Worm (Caenorhabditis elegans) whole organism, L4 larva: ENCODE measurements around the gene orc-4.

ENCODE experiments used
- D1046.2 ChIP-seq: fragments of 200-800 bp; sonication (Bioruptor generic); IDR thresholded peaks from 2 replicates; pipeline ENCODE4 v1.3.6; 2022; ENCODE audit warnings: missing genetic modification characterization, missing compliant biosample characterization
- F10B5.3 ChIP-seq: sonication (generic microtip); optimal IDR thresholded peaks from 2 replicates; lab custom pipeline; 2016; ENCODE audit warnings: mild to moderate bottlenecking, missing genetic modification characterization, missing compliant biosample characterization
- F26F4.8 ChIP-seq: fragments of 200-800 bp; sonication (Bioruptor generic); conservative IDR thresholded peaks from 2 replicates; pipeline ENCODE4 v1.3.6; 2022; ENCODE audit warnings: missing genetic modification characterization, missing compliant biosample characterization
- R02D3.7 ChIP-seq: fragments of 150-350 bp; sonication (generic microtip); optimal IDR thresholded peaks from 3 replicates; lab custom pipeline; 2014; ENCODE audit warnings: missing biosample characterization, missing genetic modification characterization
- T26A8.4 ChIP-seq: fragments of 200-800 bp; sonication (Bioruptor generic); IDR thresholded peaks from 2 replicates; pipeline ENCODE4 v1.3.6; 2022; ENCODE audit warnings: missing genetic modification characterization, missing compliant biosample characterization
- ZK546.5 ChIP-seq, 2 experiments: sonication (generic microtip); optimal IDR thresholded peaks; 2 replicates each; lab custom pipeline; 2017; ENCODE audit warnings: missing biosample characterization in 2 of 2, missing genetic modification characterization in 2 of 2
- aha-1 ChIP-seq: fragments of 150-350 bp; peaks from one replicate; lab custom pipeline; 2014; ENCODE audit warnings: missing biosample characterization, missing genetic modification characterization
- ama-1 ChIP-seq: fragments of 150-350 bp; optimal IDR thresholded peaks from 2 replicates; lab custom pipeline; 2014; ENCODE audit warnings: inconsistent platforms, mixed read lengths
- attf-4 ChIP-seq: sonication (generic microtip); optimal IDR thresholded peaks from 3 replicates; lab custom pipeline; 2017; ENCODE audit warnings: missing biosample characterization, missing genetic modification characterization
- daf-12 ChIP-seq: fragments of 150-350 bp; optimal IDR thresholded peaks from 2 replicates; lab custom pipeline; 2014; ENCODE audit warnings: missing biosample characterization, missing genetic modification reagents, missing genetic modification characterization
- daf-16 ChIP-seq, 3 experiments: sonication (generic microtip); optimal IDR thresholded peaks; 2 replicates each; lab custom pipeline; 2016 to 2017; ENCODE audit warnings: missing genetic modification characterization in 3 of 3, missing genetic modification reagents in 3 of 3, mild to moderate bottlenecking in 2 of 3, missing compliant biosample characterization in 2 of 3, missing biosample characterization in 1 of 3, moderate library complexity in 1 of 3
- dmd-6 ChIP-seq: fragments of 200-800 bp; sonication (Bioruptor generic); IDR thresholded peaks from 2 replicates; pipeline ENCODE4 v1.3.6; 2022; ENCODE audit warnings: missing genetic modification reagents, missing genetic modification characterization, missing compliant biosample characterization
- dmd-8 ChIP-seq: fragments of 200-800 bp; sonication (Bioruptor generic); IDR thresholded peaks from 2 replicates; pipeline ENCODE4 v1.3.6; 2022; ENCODE audit warnings: missing genetic modification characterization, missing compliant biosample characterization
- dpl-1 ChIP-seq: fragments of 150-350 bp; optimal IDR thresholded peaks from 2 replicates; lab custom pipeline; 2014; ENCODE audit warnings: missing biosample characterization, missing genetic modification reagents, missing genetic modification characterization
- dve-1 ChIP-seq: sonication (generic microtip); optimal IDR thresholded peaks from 2 replicates; lab custom pipeline; 2017; ENCODE audit warnings: antibody characterized with exemption, mild to moderate bottlenecking, missing genetic modification characterization, missing compliant biosample characterization; ENCODE audit not compliant: insufficient read depth
- egl-27 ChIP-seq: sonication (generic microtip); optimal IDR thresholded peaks from 3 replicates; lab custom pipeline; 2017; ENCODE audit warnings: missing biosample characterization, missing genetic modification reagents, missing genetic modification characterization
- fos-1 ChIP-seq: fragments of 150-350 bp; optimal IDR thresholded peaks from 2 replicates; lab custom pipeline; 2014; ENCODE audit warnings: missing biosample characterization, missing genetic modification characterization
- hif-1 ChIP-seq, 2 experiments: sonication (generic microtip); optimal IDR thresholded peaks; 2 replicates each; lab custom pipeline; 2016 to 2017; ENCODE audit warnings: missing compliant biosample characterization in 2 of 2, missing genetic modification characterization in 2 of 2, missing genetic modification reagents in 2 of 2, missing genotype in 2 of 2, mild to moderate bottlenecking in 1 of 2
- hlh-11 ChIP-seq: fragments of 200-800 bp; sonication (Bioruptor generic); optimal IDR thresholded peaks from 2 replicates; lab custom pipeline; 2018; ENCODE audit warnings: mild to moderate bottlenecking, missing genetic modification characterization, missing compliant biosample characterization
- hmg-1.1 ChIP-seq: fragments of 200-800 bp; sonication (Bioruptor generic); IDR thresholded peaks from 2 replicates; pipeline ENCODE4 v1.3.6; 2022; ENCODE audit warnings: missing genetic modification reagents, missing genetic modification characterization, missing compliant biosample characterization
- lin-1 ChIP-seq: fragments of 200-800 bp; sonication (Bioruptor generic); IDR thresholded peaks from 2 replicates; pipeline ENCODE4 v1.3.6; 2022; ENCODE audit warnings: missing genetic modification reagents, missing genetic modification characterization, missing compliant biosample characterization
- lin-29 ChIP-seq: fragments of 200-800 bp; sonication (Bioruptor generic); IDR thresholded peaks from 2 replicates; pipeline ENCODE4 v1.3.6; 2022; ENCODE audit warnings: missing genetic modification reagents, missing genetic modification characterization, missing compliant biosample characterization
- lin-38 ChIP-seq: fragments of 200-800 bp; sonication (Bioruptor generic); IDR thresholded peaks from 2 replicates; pipeline ENCODE4 v1.3.6; 2022; ENCODE audit warnings: missing genetic modification reagents, missing genetic modification characterization, missing compliant biosample characterization
- lsy-2 ChIP-seq, 2 experiments: fragments of 150-350 bp in 1 of 2; sonication (generic microtip) in 1 of 2; optimal IDR thresholded peaks; 2 replicates each; lab custom pipeline; 2014 to 2017; ENCODE audit warnings: missing biosample characterization in 2 of 2, missing genetic modification characterization in 2 of 2
- madf-9 ChIP-seq: fragments of 200-800 bp; sonication (Bioruptor generic); conservative IDR thresholded peaks from 2 replicates; pipeline ENCODE4 v1.3.6; 2022; ENCODE audit warnings: missing genetic modification reagents, missing genetic modification characterization, missing compliant biosample characterization
- mdl-1 ChIP-seq, 2 experiments: fragments of 150-350 bp in 1 of 2; sonication (generic microtip) in 1 of 2; optimal IDR thresholded peaks; 2 replicates each; lab custom pipeline; 2014 to 2017; ENCODE audit warnings: missing biosample characterization in 2 of 2, missing genetic modification characterization in 2 of 2
- mep-1 ChIP-seq: fragments of 150-350 bp; sonication (generic microtip); optimal IDR thresholded peaks from 3 replicates; lab custom pipeline; 2014; ENCODE audit warnings: missing biosample characterization, missing genetic modification characterization
- mes-2 ChIP-seq: sonication (generic microtip); optimal IDR thresholded peaks from 2 replicates; lab custom pipeline; 2016; ENCODE audit warnings: missing genotype, mild to moderate bottlenecking, missing genetic modification characterization, missing compliant biosample characterization; ENCODE audit not compliant: poor library complexity, severe bottlenecking
- nhr-11 ChIP-seq: fragments of 150-350 bp; optimal IDR thresholded peaks from 2 replicates; lab custom pipeline; 2014; ENCODE audit warnings: missing biosample characterization, missing genetic modification characterization
- nhr-25 ChIP-seq: sonication (generic microtip); optimal IDR thresholded peaks from 2 replicates; lab custom pipeline; 2017; ENCODE audit warnings: missing genetic modification characterization, mild to moderate bottlenecking, missing compliant biosample characterization, antibody characterized with exemption, moderate library complexity, borderline replicate concordance; ENCODE audit not compliant: insufficient read depth
- nhr-28 ChIP-seq: fragments of 150-350 bp; optimal IDR thresholded peaks from 2 replicates; lab custom pipeline; 2014; ENCODE audit warnings: missing biosample characterization, missing genetic modification characterization
- nhr-77 ChIP-seq: fragments of 150-350 bp; optimal IDR thresholded peaks from 2 replicates; lab custom pipeline; 2014; ENCODE audit warnings: missing biosample characterization, missing genetic modification characterization
- pha-4 ChIP-seq, 2 experiments: fragments of 150-350 bp in 1 of 2; fragments of 200-800 bp in 1 of 2; sonication (Bioruptor generic) in 1 of 2; IDR thresholded peaks in 1 of 2; optimal IDR thresholded peaks in 1 of 2; 2 replicates each; pipeline versions ENCODE4 v1.3.6 to Lab custom; 2014 to 2022; ENCODE audit warnings: missing genetic modification characterization in 2 of 2, missing genetic modification reagents in 2 of 2, missing biosample characterization in 1 of 2, missing compliant biosample characterization in 1 of 2
- rbr-2 ChIP-seq: sonication (generic microtip); optimal IDR thresholded peaks from 2 replicates; lab custom pipeline; 2016; ENCODE audit warnings: missing genotype, missing genetic modification characterization, missing compliant biosample characterization
- sdz-12 ChIP-seq: fragments of 200-800 bp; sonication (Bioruptor generic); optimal IDR thresholded peaks from 2 replicates; lab custom pipeline; 2018; ENCODE audit warnings: mild to moderate bottlenecking, missing genetic modification characterization, missing compliant biosample characterization
- snpc-4 ChIP-seq: fragments of 150-350 bp; optimal IDR thresholded peaks from 2 replicates; lab custom pipeline; 2014; ENCODE audit warnings: missing biosample characterization, missing genetic modification characterization
- spr-3 ChIP-seq: fragments of 200-800 bp; sonication (Bioruptor generic); optimal IDR thresholded peaks from 2 replicates; lab custom pipeline; 2018; ENCODE audit warnings: mild to moderate bottlenecking, missing genetic modification characterization, missing compliant biosample characterization
- unc-62 ChIP-seq, 3 experiments: fragments of 150-350 bp in 1 of 3; sonication (generic microtip); optimal IDR thresholded peaks in 2 of 3; peaks in 1 of 3; 1 replicate in 1 of 3; 2 replicates in 2 of 3; lab custom pipeline; 2014 to 2017; ENCODE audit warnings: missing biosample characterization in 3 of 3, missing genetic modification characterization in 3 of 3, missing genetic modification reagents in 3 of 3, missing genotype in 1 of 3
- vab-7 ChIP-seq: fragments of 200-800 bp; sonication (Bioruptor generic); IDR thresholded peaks from 2 replicates; pipeline ENCODE4 v1.3.6; 2022; ENCODE audit warnings: missing genetic modification reagents, missing genetic modification characterization, missing compliant biosample characterization
- zag-1 ChIP-seq: fragments of 150-350 bp; optimal IDR thresholded peaks from 2 replicates; lab custom pipeline; 2014; ENCODE audit warnings: missing biosample characterization, missing genetic modification characterization
- zfp-2 ChIP-seq: sonication (generic microtip); optimal IDR thresholded peaks from 2 replicates; lab custom pipeline; 2016; ENCODE audit warnings: mild to moderate bottlenecking, missing genetic modification characterization, missing compliant biosample characterization
- zip-2 ChIP-seq: fragments of 150-350 bp; optimal IDR thresholded peaks from 2 replicates; lab custom pipeline; 2014; ENCODE audit warnings: missing biosample characterization, missing genetic modification characterization
- ztf-7 ChIP-seq: fragments of 150-350 bp; optimal IDR thresholded peaks from 2 replicates; lab custom pipeline; 2014; ENCODE audit warnings: missing biosample characterization, missing genetic modification characterization

Gene orc-4

DNA sequence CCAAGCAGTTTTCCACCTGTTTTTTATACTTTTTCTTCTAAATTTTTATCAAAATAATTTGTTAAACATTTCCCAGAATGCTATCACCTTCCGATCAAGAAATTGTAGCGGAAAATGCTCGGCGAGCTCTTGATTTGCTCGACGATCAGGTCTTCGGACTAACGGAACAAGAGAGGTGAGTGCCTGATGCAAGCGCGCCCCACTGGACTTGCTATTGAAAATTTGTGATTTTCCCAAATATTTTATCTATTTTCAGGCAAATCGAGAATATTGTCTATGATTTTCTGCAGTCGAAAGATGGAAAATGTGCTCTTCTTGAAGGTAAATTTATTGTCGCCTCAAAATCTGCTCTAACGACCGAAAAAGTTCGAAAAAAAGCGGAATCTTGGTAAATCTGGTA, at the start of gene orc-4:
orc-4 (plus strand) TSS at position 77 of the 400 bp plus-strand sequence.
- peak; percentile 84 for TF ChIP-seq lin-38 (GFP tag; lab: Robert Waterston, UW)
- peak in 1 of 2 experiments; percentile 16 for TF ChIP-seq lsy-2 (tag; optimal IDR thresholded peaks at IDR 0.05; lab: Kevin White, UChicago)
- TF ChIP-seq lin-29 (GFP tag; lab: Robert Waterston, UW): no peak
- no peak for TF ChIP-seq ama-1 (lab: Kevin White, UChicago)
- no peak for TF ChIP-seq nhr-77 (tag; lab: Kevin White, UChicago)
- TF ChIP-seq daf-16 (GFP tag; optimal IDR thresholded peaks at IDR 0.05; lab: Kevin White, UChicago): no peak
- TF ChIP-seq daf-16 (tag; optimal IDR thresholded peaks at IDR 0.05; lab: Kevin White, UChicago): peak; percentile 16
- TF ChIP-seq daf-12: no peak
- TF ChIP-seq mes-2 (tag; lab: Kevin White, UChicago): peak; percentile 37
- no peak for TF ChIP-seq hlh-11 (tag; lab: Kevin White, UChicago)

DNA sequence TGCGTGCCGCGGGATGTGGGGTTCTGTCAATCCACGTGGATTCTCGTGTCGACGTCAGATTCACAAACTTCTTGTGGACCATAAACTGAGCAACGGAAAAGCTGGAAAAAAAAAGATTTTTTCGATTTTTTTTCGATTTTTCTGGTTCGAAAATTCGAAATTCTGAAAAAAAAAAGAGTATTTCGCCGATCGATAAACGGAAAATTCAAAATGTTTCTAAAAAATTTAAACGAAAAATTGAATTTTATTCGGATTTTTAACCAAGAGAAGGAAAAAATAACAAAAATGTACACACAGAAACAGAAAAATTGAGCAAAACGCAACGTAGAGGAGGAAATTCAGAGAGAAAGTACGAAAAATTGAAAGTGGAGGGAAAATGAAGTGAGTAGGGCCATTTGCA, 49.6 kb upstream of the orc-4 start, which contains the start of gene Y39A1A.3:
Y39A1A.3 (minus strand) TSS at position 101 of the 400 bp plus-strand sequence.
- TF ChIP-seq mep-1 (tag; lab: Kevin White, UChicago) (peak; percentile 6), daf-16 (GFP tag; optimal IDR thresholded peaks at IDR 0.05; lab: Kevin White, UChicago) (no peak), daf-16 (tag; optimal IDR thresholded peaks at IDR 0.05; lab: Kevin White, UChicago) (no peak), nhr-77 (tag; lab: Kevin White, UChicago) (no peak), R02D3.7 (tag; lab: Kevin White, UChicago) (no peak), ama-1 (lab: Kevin White, UChicago) (peak; percentile 53)

DNA sequence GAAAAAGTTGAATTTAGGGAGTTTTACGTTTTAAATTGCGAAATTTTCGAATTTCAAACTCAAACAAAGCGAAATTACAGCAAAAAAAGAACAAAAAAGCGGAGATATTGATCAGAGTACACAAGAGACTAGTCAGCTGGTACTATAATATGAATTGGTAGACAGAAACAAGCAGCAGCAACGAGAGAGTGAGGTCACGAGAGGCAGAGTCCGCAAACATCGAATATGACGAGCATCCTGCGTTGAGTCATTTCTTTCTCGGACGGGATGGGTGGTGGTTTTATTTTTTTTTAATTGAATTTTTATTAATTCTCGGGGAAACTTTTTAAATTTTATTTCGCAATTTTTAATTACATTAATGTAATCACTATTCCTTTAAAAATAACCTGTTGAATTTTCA, 46.3 kb upstream of the orc-4 start:
- TF ChIP-seq snpc-4 (tag; lab: Kevin White, UChicago) (no peak), madf-9 (GFP tag; lab: Robert Waterston, UW) (0 out of 2 replicates have a peak, but pooled peaks have one; percentile 32), F10B5.3 (no peak), dmd-8 (GFP tag; lab: Robert Waterston, UW) (no peak), hif-1 (tag; optimal IDR thresholded peaks at IDR 0.05; lab: Kevin White, UChicago) (peak in 1 of 2 experiments; percentile 44), aha-1 (tag; lab: Kevin White, UChicago) (peak; percentile 94), fos-1 (no peak), hlh-11 (tag; lab: Kevin White, UChicago) (peak; percentile 94), zfp-2 (no peak), unc-62 (GFP tag; optimal IDR thresholded peaks at IDR 0.05 in 1 of 2; lab: Kevin White, UChicago) (peak in 1 of 2 experiments; percentile 78), unc-62 (tag; optimal IDR thresholded peaks at IDR 0.05; lab: Kevin White, UChicago) (no peak), rbr-2 (tag; lab: Kevin White, UChicago) (peak; percentile 54), mdl-1 (tag; optimal IDR thresholded peaks at IDR 0.05; lab: Kevin White, UChicago) (peak in 1 of 2 experiments; percentile 50), pha-4 (GFP tag; IDR thresholded peaks at IDR 0.05; lab: Robert Waterston, UW) (0 out of 2 replicates have a peak, but pooled peaks have one; percentile 52), pha-4 (tag; optimal IDR thresholded peaks at IDR 0.05; lab: Kevin White, UChicago) (peak; percentile 96), attf-4 (tag; lab: Kevin White, UChicago) (no peak), dve-1 (tag; lab: Kevin White, UChicago) (peak; percentile 80), egl-27 (tag; lab: Kevin White, UChicago) (no peak), lin-29 (GFP tag; lab: Robert Waterston, UW) (no peak), dpl-1 (peak; percentile 70), vab-7 (GFP tag; lab: Robert Waterston, UW) (no peak), D1046.2 (GFP tag; lab: Robert Waterston, UW) (no peak), zip-2 (tag; lab: Kevin White, UChicago) (no peak), zag-1 (tag; lab: Kevin White, UChicago) (no peak), ztf-7 (tag; lab: Kevin White, UChicago) (peak; percentile 13), nhr-77 (tag; lab: Kevin White, UChicago) (peak; percentile 14), nhr-11 (tag; lab: Kevin White, UChicago) (peak; percentile 40), ZK546.5 (tag; optimal IDR thresholded peaks at IDR 0.05; lab: Kevin White, UChicago) (no peak), nhr-25 (no peak), spr-3 (GFP tag; lab: Kevin White, UChicago) (no peak), nhr-28 (peak; percentile 80), dmd-6 (GFP tag; lab: Robert Waterston, UW) (peak; percentile 52; the same call in 1 of the 2 replicates), mep-1 (tag; lab: Kevin White, UChicago) (peak; percentile 76), daf-16 (GFP tag; optimal IDR thresholded peaks at IDR 0.05; lab: Kevin White, UChicago) (no peak), daf-16 (tag; optimal IDR thresholded peaks at IDR 0.05; lab: Kevin White, UChicago) (peak; percentile 70), lin-38 (GFP tag; lab: Robert Waterston, UW) (peak; percentile 62), T26A8.4 (peak; percentile 55; the same call in 1 of the 2 replicates), F26F4.8 (no peak), sdz-12 (GFP tag; lab: Kevin White, UChicago) (no peak), lin-1 (GFP tag; lab: Robert Waterston, UW) (no peak), hmg-1.1 (GFP tag; lab: Robert Waterston, UW) (peak; percentile 74)
